Worm (Caenorhabditis elegans) whole organism, L1 larva: ENCODE measurements around the gene E02H4.7.

Experiments used
- alr-1 ChIP-seq: fragments of 200-800 bp; sonication (Bioruptor generic); optimal IDR thresholded peaks from 2 replicates; lab custom pipeline; 2018; ENCODE audit warnings: borderline replicate concordance, mild to moderate bottlenecking, missing genetic modification characterization, missing compliant biosample characterization
- blmp-1 ChIP-seq: fragments of 150-350 bp; optimal IDR thresholded peaks from 2 replicates; lab custom pipeline; 2014; ENCODE audit warnings: missing biosample characterization, missing genetic modification characterization
- ceh-63 ChIP-seq: fragments of 200-800 bp; sonication (Bioruptor generic); optimal IDR thresholded peaks from 2 replicates; lab custom pipeline; 2018; ENCODE audit warnings: mild to moderate bottlenecking, missing genetic modification characterization, missing compliant biosample characterization
- ceh-90 ChIP-seq: sonication (generic microtip); optimal IDR thresholded peaks from 2 replicates; lab custom pipeline; 2016; ENCODE audit warnings: missing genetic modification characterization, missing compliant biosample characterization
- ces-1 ChIP-seq: fragments of 150-350 bp; optimal IDR thresholded peaks from 2 replicates; lab custom pipeline; 2014; ENCODE audit warnings: missing biosample characterization, missing genetic modification reagents, missing genetic modification characterization
- dpl-1 ChIP-seq, 3 experiments: fragments of 150-350 bp in 2 of 3; sonication (generic microtip) in 1 of 3; optimal IDR thresholded peaks; 2 replicates each; lab custom pipeline; 2014 to 2017; ENCODE audit warnings: missing biosample characterization in 3 of 3, missing genetic modification characterization in 3 of 3, missing genetic modification reagents in 3 of 3
- dsc-1 ChIP-seq: sonication (generic microtip); optimal IDR thresholded peaks from 2 replicates; lab custom pipeline; 2016; ENCODE audit warnings: mild to moderate bottlenecking, missing genetic modification characterization, missing compliant biosample characterization
- efl-1 ChIP-seq, 4 experiments: fragments of 150-350 bp; optimal IDR thresholded peaks in 3 of 4; peaks in 1 of 4; 1 replicate in 1 of 4; 2 replicates in 3 of 4; lab custom pipeline; 2014; ENCODE audit warnings: missing biosample characterization in 2 of 4, missing genetic modification characterization in 2 of 4, missing genetic modification reagents in 2 of 4
- efl-3 ChIP-seq: fragments of 200-800 bp; sonication (Bioruptor generic); optimal IDR thresholded peaks from 2 replicates; lab custom pipeline; 2018; ENCODE audit warnings: mild to moderate bottlenecking, missing genetic modification characterization, missing compliant biosample characterization
- elt-3 ChIP-seq, 6 experiments: fragments of 150-350 bp in 1 of 6; sonication (generic microtip); optimal IDR thresholded peaks; 2 replicates each; lab custom pipeline; 2017 to 2018; ENCODE audit warnings: missing biosample characterization in 6 of 6, missing genetic modification characterization in 6 of 6, inconsistent platforms in 1 of 6
- ets-5 ChIP-seq: fragments of 200-800 bp; sonication (Bioruptor generic); IDR thresholded peaks from 2 replicates; pipeline ENCODE4 v1.3.6; 2022; ENCODE audit warnings: missing genetic modification characterization, missing compliant biosample characterization
- fkh-4 ChIP-seq: sonication (generic microtip); optimal IDR thresholded peaks from 2 replicates; lab custom pipeline; 2016; ENCODE audit warnings: missing compliant biosample characterization, missing genetic modification characterization, borderline replicate concordance
- fkh-8 ChIP-seq: sonication (generic microtip); optimal IDR thresholded peaks from 2 replicates; lab custom pipeline; 2016; ENCODE audit warnings: mild to moderate bottlenecking, missing genetic modification characterization, missing compliant biosample characterization
- fos-1 ChIP-seq: fragments of 150-350 bp; optimal IDR thresholded peaks from 2 replicates; lab custom pipeline; 2014; ENCODE audit warnings: missing biosample characterization, missing genetic modification characterization
- lin-39 ChIP-seq: fragments of 150-350 bp; optimal IDR thresholded peaks from 2 replicates; lab custom pipeline; 2014; ENCODE audit warnings: missing biosample characterization, missing genetic modification reagents, missing genetic modification characterization
- mdl-1 ChIP-seq, 2 experiments: fragments of 150-350 bp; optimal IDR thresholded peaks; 2 replicates each; lab custom pipeline; 2014 to 2017; ENCODE audit warnings: missing biosample characterization in 2 of 2, missing genetic modification characterization in 2 of 2, inconsistent platforms in 1 of 2
- nhr-11 ChIP-seq: fragments of 150-350 bp; optimal IDR thresholded peaks from 2 replicates; lab custom pipeline; 2014; ENCODE audit warnings: missing biosample characterization, missing genetic modification characterization
- nhr-20 ChIP-seq: sonication (generic microtip); optimal IDR thresholded peaks from 2 replicates; lab custom pipeline; 2016; ENCODE audit warnings: mild to moderate bottlenecking, missing genetic modification characterization, missing compliant biosample characterization
- nhr-28 ChIP-seq: fragments of 150-350 bp; optimal IDR thresholded peaks from 2 replicates; lab custom pipeline; 2014; ENCODE audit warnings: missing biosample characterization, missing genetic modification characterization
- nhr-47 ChIP-seq: sonication (generic microtip); optimal IDR thresholded peaks from 2 replicates; lab custom pipeline; 2016; ENCODE audit warnings: mild to moderate bottlenecking, missing genetic modification characterization, moderate library complexity, missing compliant biosample characterization
- nhr-71 ChIP-seq: sonication (generic microtip); optimal IDR thresholded peaks from 2 replicates; lab custom pipeline; 2016; ENCODE audit warnings: mild to moderate bottlenecking, missing genetic modification characterization, moderate library complexity, missing compliant biosample characterization
- nhr-84 ChIP-seq: sonication (generic microtip); optimal IDR thresholded peaks from 2 replicates; lab custom pipeline; 2017; ENCODE audit warnings: missing biosample characterization, missing genetic modification characterization
- nhr-85 ChIP-seq: sonication (generic microtip); peaks from one replicate; lab custom pipeline; 2016; ENCODE audit warnings: missing genetic modification characterization, inconsistent platforms, missing compliant biosample characterization
- nhr-90 ChIP-seq: sonication (generic microtip); optimal IDR thresholded peaks from 2 replicates; lab custom pipeline; 2016; ENCODE audit warnings: mild to moderate bottlenecking, missing genetic modification characterization, missing compliant biosample characterization; ENCODE audit not compliant: poor library complexity
- pqm-1 ChIP-seq: sonication (generic microtip); optimal IDR thresholded peaks from 3 replicates; lab custom pipeline; 2017; ENCODE audit warnings: missing biosample characterization, missing genetic modification characterization
- rnt-1 ChIP-seq: sonication (generic microtip); optimal IDR thresholded peaks from 2 replicates; lab custom pipeline; 2016; ENCODE audit warnings: mild to moderate bottlenecking, missing genetic modification characterization, moderate library complexity, missing compliant biosample characterization
- snpc-4 ChIP-seq: fragments of 150-350 bp; optimal IDR thresholded peaks from 2 replicates; lab custom pipeline; 2014; ENCODE audit warnings: missing biosample characterization, missing genetic modification characterization
- swsn-7 ChIP-seq: sonication (generic microtip); optimal IDR thresholded peaks from 2 replicates; lab custom pipeline; 2016; ENCODE audit warnings: missing genetic modification characterization, missing compliant biosample characterization
- tbx-2 ChIP-seq: sonication (generic microtip); optimal IDR thresholded peaks from 2 replicates; lab custom pipeline; 2016; ENCODE audit warnings: missing genetic modification characterization, missing compliant biosample characterization
- unc-62 ChIP-seq: fragments of 150-350 bp; optimal IDR thresholded peaks from 2 replicates; lab custom pipeline; 2014; ENCODE audit warnings: missing biosample characterization, missing genetic modification reagents, missing genetic modification characterization
- ztf-4 ChIP-seq: fragments of 150-350 bp; optimal IDR thresholded peaks from 2 replicates; lab custom pipeline; 2014; ENCODE audit warnings: missing biosample characterization, missing genetic modification characterization

E02H4.7 gene

ce11 chrX:14223156-14223555 lies 32.9 kb upstream of the E02H4.7 start, which contains the start of gene K06G5.3:
Gene K06G5.3 (minus strand): TSS chrX:14223256.
- no peak for TF ChIP-seq tbx-2 (tag; lab: Kevin White, UChicago)

ce11 chrX:14225273-14225672 lies 30.8 kb upstream of the E02H4.7 start, which contains the start of gene cyp-13B2:
Gene cyp-13B2 (plus strand): TSS chrX:14225573.
- TF ChIP-seq fkh-4 (tag; lab: Kevin White, UChicago) (no peak), unc-62 (GFP tag; lab: Kevin White, UChicago) (no peak), efl-1 (optimal IDR thresholded peaks at IDR 0.05; lab: Kevin White, UChicago) (no peak), efl-1 (GFP tag; optimal IDR thresholded peaks at IDR 0.05 in 1 of 2; lab: Kevin White, UChicago) (peak in 1 of 2 experiments; percentile 4)

DNA sequence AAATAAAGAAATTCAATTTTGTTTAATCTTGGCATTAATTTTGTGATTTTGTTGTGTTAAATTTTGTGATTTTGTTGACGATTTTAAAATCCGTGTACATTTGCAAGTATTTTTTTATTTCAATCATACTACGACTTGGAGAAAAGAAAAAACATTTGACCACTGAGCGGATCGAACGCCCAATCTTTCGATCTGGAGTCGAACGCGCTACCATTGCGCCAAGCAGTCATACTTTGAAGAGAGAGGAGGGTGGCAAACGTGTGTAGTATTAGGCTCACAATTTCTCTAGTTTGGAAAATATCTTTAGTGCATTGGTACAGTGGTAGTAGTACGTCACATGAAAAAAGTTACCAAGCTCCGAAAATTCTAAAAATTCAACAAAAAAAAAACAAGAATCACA lies 27.3 kb upstream of the E02H4.7 start:
- peak; percentile 11 for TF ChIP-seq nhr-20 (tag; lab: Kevin White, UChicago)
- TF ChIP-seq mdl-1 (tag; optimal IDR thresholded peaks at IDR 0.05; lab: Kevin White, UChicago) = no peak
- no peak for TF ChIP-seq ztf-4
- TF ChIP-seq nhr-90 = peak; percentile 16
- TF ChIP-seq ceh-90 = no peak

- TF ChIP-seq nhr-28 (no peak), tbx-2 (tag; lab: Kevin White, UChicago) (no peak), nhr-11 (tag; lab: Kevin White, UChicago) (no peak), pqm-1 (tag; lab: Kevin White, UChicago) (no peak)
Observed at ce11 chrX:14231987-14232386, 24.1 kb upstream of the E02H4.7 start.

- no peak for TF ChIP-seq dpl-1 (GFP tag; optimal IDR thresholded peaks at IDR 0.05; lab: Kevin White, UChicago)
- TF ChIP-seq snpc-4 = no peak
- no peak for TF ChIP-seq unc-62 (GFP tag; lab: Kevin White, UChicago)
- no peak for TF ChIP-seq nhr-71 (tag; lab: Kevin White, UChicago)
- TF ChIP-seq ces-1 (GFP tag; lab: Kevin White, UChicago) = no peak
- TF ChIP-seq nhr-85 (tag; lab: Kevin White, UChicago) = no peak
- no peak for TF ChIP-seq nhr-84 (tag; lab: Kevin White, UChicago)
- no peak for TF ChIP-seq swsn-7 (tag; lab: Kevin White, UChicago)
- no peak for TF ChIP-seq blmp-1 (tag; lab: Kevin White, UChicago)
- no peak for TF ChIP-seq ets-5 (GFP tag; lab: Robert Waterston, UW)
- no peak for TF ChIP-seq rnt-1
- no peak for TF ChIP-seq fos-1 (tag; lab: Kevin White, UChicago)
- no peak for TF ChIP-seq efl-3 (GFP tag; lab: Kevin White, UChicago)
- no peak for TF ChIP-seq lin-39 (tag; lab: Kevin White, UChicago)
- TF ChIP-seq ceh-63 (GFP tag; lab: Kevin White, UChicago) = no peak
- TF ChIP-seq elt-3 (tag; optimal IDR thresholded peaks at IDR 0.05; lab: Kevin White, UChicago) = no peak
- TF ChIP-seq nhr-47 (tag; lab: Kevin White, UChicago) = no peak
Observed at ce11 chrX:14234366-14234765, 21.7 kb upstream of the E02H4.7 start, which contains the start of gene srg-36. Gene srg-36 (minus strand): TSS chrX:14234466.

DNA sequence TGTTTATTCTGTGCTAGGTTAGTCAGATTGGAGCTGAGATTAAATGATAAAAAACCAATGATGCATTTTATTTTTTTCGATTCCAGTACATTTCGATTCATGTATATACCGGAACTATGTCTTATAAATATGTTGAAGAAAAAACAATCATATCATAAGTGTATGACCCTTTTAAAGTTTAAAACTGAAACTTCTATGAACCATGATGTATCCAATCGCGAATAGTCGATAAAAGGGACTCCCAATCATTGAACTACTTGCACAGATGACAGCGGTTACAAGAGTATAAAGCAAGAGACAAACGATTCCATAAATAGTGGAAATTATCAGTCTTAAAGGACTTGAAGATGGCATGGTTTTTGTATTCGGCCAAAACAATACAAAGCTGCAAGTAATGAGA lies 21.1 kb upstream of the E02H4.7 start, which contains the start of gene srg-37:
Gene srg-37 (minus strand): TSS at position 101 of the 400 bp plus-strand sequence.
- no peak for TF ChIP-seq fkh-8 (tag; lab: Kevin White, UChicago)
- no peak for TF ChIP-seq alr-1
- TF ChIP-seq dsc-1 (tag; lab: Kevin White, UChicago) = no peak
- no peak for TF ChIP-seq lin-39 (tag; lab: Kevin White, UChicago)
- TF ChIP-seq, all 84 proteins: peak for 0
